In the genomic region with DNA sequence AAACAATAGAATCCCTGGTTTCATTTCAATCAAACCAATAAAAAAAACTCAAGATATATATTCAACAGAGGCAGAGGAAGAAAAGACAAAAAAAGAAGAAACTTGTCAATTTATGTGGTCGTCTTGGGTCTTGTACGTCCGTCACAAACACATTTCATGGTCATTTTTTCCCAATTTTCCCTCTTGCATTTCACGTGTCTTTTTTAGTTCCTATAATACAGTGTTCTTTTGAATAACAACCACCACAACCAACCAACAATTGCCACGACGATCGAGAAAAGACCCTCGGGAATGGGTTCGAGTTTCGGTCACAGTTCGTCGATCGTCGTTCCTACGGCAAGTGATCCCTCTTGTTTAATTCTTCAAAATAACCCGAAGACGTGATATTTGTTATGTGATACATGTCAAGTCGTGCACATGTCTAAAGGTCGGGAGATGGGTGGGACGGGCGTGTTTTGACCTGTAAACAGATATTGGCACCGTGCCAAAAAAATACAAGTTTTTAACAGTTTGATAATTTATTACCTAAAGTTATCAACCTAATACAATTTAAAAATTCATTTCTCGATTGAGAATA, we compare ENCODE assay signal across 5 worm cellular contexts.
TF ChIP-seq lines count a peak whose summit lies in the region.

No protein-coding gene starts in this region.

TF ChIP-seq in whole organism, L1 larva, 84 proteins besides CTCF, POLR2A, EP300 and RAD21:
- peak; percentile 26 for TF ChIP-seq snu-23 (GFP tag; optimal IDR thresholded peaks at IDR 0.05; lab: Kevin White, UChicago)
- peak; percentile 26 for TF ChIP-seq nhr-71 (tag; optimal IDR thresholded peaks at IDR 0.05; lab: Kevin White, UChicago)
- peak; percentile 38 for TF ChIP-seq mep-1 (tag; optimal IDR thresholded peaks at IDR 0.05; lab: Kevin White, UChicago)
- no peak for TF ChIP-seq nhr-47 (tag; optimal IDR thresholded peaks at IDR 0.05; lab: Kevin White, UChicago)
- TF ChIP-seq xbp-1 (tag; optimal IDR thresholded peaks at IDR 0.05; lab: Kevin White, UChicago), result peak; percentile 89
- TF ChIP-seq blmp-1 (tag; optimal IDR thresholded peaks at IDR 0.05; lab: Kevin White, UChicago), result peak; percentile 39
- TF ChIP-seq nhr-85 (tag; lab: Kevin White, UChicago), result peak; percentile 70
- no peak for TF ChIP-seq efl-3 (GFP tag; optimal IDR thresholded peaks at IDR 0.05; lab: Kevin White, UChicago)
- no peak for TF ChIP-seq egl-13 (tag; optimal IDR thresholded peaks at IDR 0.05; lab: Kevin White, UChicago)
- TF ChIP-seq lsy-2 (tag; optimal IDR thresholded peaks at IDR 0.05; lab: Kevin White, UChicago), result peak in 1 of 2 experiments; percentile 2
- TF ChIP-seq nhr-20 (tag; optimal IDR thresholded peaks at IDR 0.05; lab: Kevin White, UChicago), result peak; percentile 66
- peak; percentile 63 for TF ChIP-seq lin-14 (GFP tag; optimal IDR thresholded peaks at IDR 0.05; lab: Kevin White, UChicago)
- peak in 1 of 6 experiments; percentile 18 for TF ChIP-seq elt-3 (tag; optimal IDR thresholded peaks at IDR 0.05; lab: Kevin White, UChicago)
- peak in 1 of 2 experiments; percentile 7 for TF ChIP-seq lin-35 (GFP tag; optimal IDR thresholded peaks at IDR 0.05; lab: Kevin White, UChicago)

TF ChIP-seq in whole organism, L2 larva, 48 proteins besides CTCF, POLR2A, EP300 and RAD21:
- TF ChIP-seq elt-3 (tag; optimal IDR thresholded peaks at IDR 0.05; lab: Kevin White, UChicago) (no peak), egl-27 (tag; optimal IDR thresholded peaks at IDR 0.05; lab: Kevin White, UChicago) (no peak), snpc-4 (tag; optimal IDR thresholded peaks at IDR 0.05; lab: Kevin White, UChicago) (no peak), sem-4 (tag; optimal IDR thresholded peaks at IDR 0.05; lab: Kevin White, UChicago) (peak; percentile 52), elt-1 (tag; optimal IDR thresholded peaks at IDR 0.05; lab: Kevin White, UChicago) (no peak), crh-2 (tag; optimal IDR thresholded peaks at IDR 0.05; lab: Kevin White, UChicago) (peak; percentile 56), lsy-2 (tag; optimal IDR thresholded peaks at IDR 0.05; lab: Kevin White, UChicago) (peak in 1 of 2 experiments; percentile 13), blmp-1 (tag; optimal IDR thresholded peaks at IDR 0.05; lab: Kevin White, UChicago; ENCODE audit: insufficient read depth) (peak; percentile 7), nhr-25 (tag; optimal IDR thresholded peaks at IDR 0.05; lab: Kevin White, UChicago) (peak; percentile 69)
TF ChIP-seq in whole organism, L2 larva: peak in this region for 5.

TF ChIP-seq in whole organism, L3 larva, 47 proteins besides CTCF, POLR2A, EP300 and RAD21:
- peak; percentile 63 for TF ChIP-seq nhr-25 (tag; optimal IDR thresholded peaks at IDR 0.05; lab: Kevin White, UChicago)
- TF ChIP-seq nhr-23 (tag; optimal IDR thresholded peaks at IDR 0.05; lab: Kevin White, UChicago), result peak; percentile 20
- TF ChIP-seq elt-3 (tag; optimal IDR thresholded peaks at IDR 0.05; lab: Kevin White, UChicago), result no peak
- peak; percentile 14 for TF ChIP-seq egl-5 (tag; optimal IDR thresholded peaks at IDR 0.05; lab: Kevin White, UChicago)
- no peak for TF ChIP-seq fos-1 (tag; optimal IDR thresholded peaks at IDR 0.05; lab: Kevin White, UChicago)
- TF ChIP-seq unc-62 (GFP tag; optimal IDR thresholded peaks at IDR 0.05; lab: Kevin White, UChicago), result no peak
- no peak for TF ChIP-seq elt-2 (tag; optimal IDR thresholded peaks at IDR 0.05; lab: Kevin White, UChicago)

TF ChIP-seq in whole organism, L4 larva, 104 proteins besides CTCF, POLR2A, EP300 and RAD21:
- TF ChIP-seq dmd-8 (GFP tag; IDR thresholded peaks at IDR 0.05; lab: Robert Waterston, UW) (no peak), hlh-11 (tag; optimal IDR thresholded peaks at IDR 0.05; lab: Kevin White, UChicago) (peak; percentile 21), unc-62 (GFP tag; optimal IDR thresholded peaks at IDR 0.05 in 1 of 2; lab: Kevin White, UChicago) (peak in 1 of 2 experiments; percentile 99), unc-62 (tag; optimal IDR thresholded peaks at IDR 0.05; lab: Kevin White, UChicago) (no peak), mep-1 (tag; optimal IDR thresholded peaks at IDR 0.05; lab: Kevin White, UChicago) (peak; percentile 29), aha-1 (tag; lab: Kevin White, UChicago) (peak; percentile 13), R02D3.7 (tag; optimal IDR thresholded peaks at IDR 0.05; lab: Kevin White, UChicago) (no peak), ZK337.2 (GFP tag; IDR thresholded peaks at IDR 0.05; lab: Robert Waterston, UW) (no peak), nhr-28 (tag; optimal IDR thresholded peaks at IDR 0.05; lab: Kevin White, UChicago) (peak; percentile 61), hif-1 (tag; optimal IDR thresholded peaks at IDR 0.05; lab: Kevin White, UChicago) (no peak), hlh-30 (tag; optimal IDR thresholded peaks at IDR 0.05; lab: Kevin White, UChicago; ENCODE audit: insufficient read depth) (peak; percentile 25), dmd-6 (GFP tag; IDR thresholded peaks at IDR 0.05; lab: Robert Waterston, UW) (0 out of 2 replicates have a peak, but pooled peaks have one; percentile 10), lsy-2 (tag; optimal IDR thresholded peaks at IDR 0.05; lab: Kevin White, UChicago) (peak in 1 of 2 experiments; percentile 35), nhr-25 (tag; optimal IDR thresholded peaks at IDR 0.05; lab: Kevin White, UChicago; ENCODE audit: borderline replicate concordance, insufficient read depth) (peak; percentile 37)
TF ChIP-seq in whole organism, L4 larva: peak in this region for 9.

TF ChIP-seq in whole organism, young adult, 124 proteins besides CTCF, POLR2A, EP300 and RAD21:
- TF ChIP-seq pbrm-1 (GFP tag; IDR thresholded peaks at IDR 0.05; lab: Robert Waterston, UW) (no peak), nfyb-1 (GFP tag; IDR thresholded peaks at IDR 0.05; lab: Robert Waterston, UW) (0 out of 2 replicates have a peak, but pooled peaks have one; percentile 31), ceh-27 (GFP tag; optimal IDR thresholded peaks at IDR 0.05; lab: Kevin White, UChicago) (peak; percentile 12)
